Worm (Caenorhabditis elegans): ENCODE data around the gene K07B1.7.

- no peak for TF ChIP-seq madf-8 (GFP tag; conservative IDR thresholded peaks at IDR 0.05)
- TF ChIP-seq nhr-120 (GFP tag; IDR thresholded peaks at IDR 0.05): no peak
- TF ChIP-seq snpc-1.1 (tag; optimal IDR thresholded peaks at IDR 0.05; ENCODE audit: insufficient read depth): no peak
- no peak for TF ChIP-seq tbp1 (GFP tag; optimal IDR thresholded peaks at IDR 0.05)
- TF ChIP-seq F57C9.4 (tag; optimal IDR thresholded peaks at IDR 0.05): no peak
These were observed 22.6 kb downstream of the K07B1.7 start for ce11 chrV:9324167-9324566.

Measured in whole organism, young adult.